Worm (Caenorhabditis elegans) whole organism, early embryonic: ENCODE results near the gene bli-1.

Experiments used
- aly-1 ChIP-seq: sonication (generic microtip); optimal IDR thresholded peaks from 2 replicates; lab custom pipeline; 2016; ENCODE audit warnings: missing genetic modification characterization, missing compliant biosample characterization
- ama-1 ChIP-seq: fragments of 150-350 bp; optimal IDR thresholded peaks from 2 replicates; lab custom pipeline; 2014
- ets-7 ChIP-seq: sonication (generic microtip); optimal IDR thresholded peaks from 2 replicates; lab custom pipeline; 2016; ENCODE audit warnings: missing genotype, missing genetic modification characterization, missing compliant biosample characterization
- flt-1 ChIP-seq: fragments of 200-800 bp; sonication (Bioruptor generic); IDR thresholded peaks from 2 replicates; pipeline ENCODE4 v1.3.6; 2022; ENCODE audit warnings: missing genetic modification characterization, missing compliant biosample characterization
- hmbx-1 ChIP-seq: sonication (generic microtip); optimal IDR thresholded peaks from 2 replicates; lab custom pipeline; 2016; ENCODE audit warnings: mild to moderate bottlenecking, missing genetic modification characterization, missing compliant biosample characterization
- tbx-11 ChIP-seq: fragments of 200-800 bp; sonication (Bioruptor generic); IDR thresholded peaks from 2 replicates; pipeline ENCODE4 v1.3.6; 2022; ENCODE audit warnings: missing genetic modification characterization, missing compliant biosample characterization

DNA sequence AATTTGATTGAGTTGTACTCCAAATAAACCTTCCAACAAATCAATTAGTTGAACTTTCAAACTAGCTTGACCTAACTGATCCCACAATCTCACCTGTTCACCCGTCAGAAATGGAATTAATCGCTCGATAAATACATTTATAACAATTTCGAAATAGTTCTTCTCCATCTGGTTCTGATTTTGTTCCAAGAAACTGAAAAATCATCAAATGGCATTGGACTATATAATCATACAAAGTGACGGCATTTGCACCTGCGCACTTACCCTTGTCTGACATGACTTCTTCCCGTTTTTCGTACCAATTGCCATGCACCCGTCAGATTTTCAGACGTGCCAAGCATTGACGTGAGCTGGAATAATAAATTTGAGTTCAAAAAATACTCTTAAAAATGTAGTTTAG is 21.9 kb downstream of the bli-1 start:
- TF ChIP-seq flt-1 (no peak), aly-1 (tag; lab: Kevin White, UChicago) (no peak), tbx-11 (no peak), hmbx-1 (tag; lab: Kevin White, UChicago) (no peak), ama-1 (lab: Kevin White, UChicago) (no peak), ets-7 (tag; lab: Kevin White, UChicago) (no peak)
